Fruit fly (Drosophila melanogaster): ENCODE measurements around the gene HemK2.

DNA sequence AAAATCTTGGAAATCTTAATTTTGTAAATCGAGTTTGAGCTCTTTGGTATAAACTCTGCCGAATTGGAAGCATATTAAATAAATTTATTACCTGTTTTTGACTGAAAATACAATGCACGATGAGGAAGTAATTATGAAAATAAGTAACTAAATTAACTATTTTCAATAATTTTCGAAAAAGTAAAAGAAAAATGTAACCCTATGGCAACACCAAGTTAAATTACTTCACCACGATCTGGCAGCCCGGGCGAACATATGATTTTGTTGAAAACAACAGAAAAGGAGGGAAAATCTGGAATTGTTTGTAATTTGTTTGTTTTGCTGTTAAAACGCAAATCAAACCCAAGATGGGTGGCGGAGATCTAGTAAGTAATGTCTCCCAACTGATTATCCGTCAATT lies 14.6 kb downstream of the HemK2 start, which contains the start of the genes CG9961 and Cwc25:
- TF ChIP-seq CG9948 (tag; optimal IDR thresholded peaks at IDR 0.05): no peak
- no peak for TF ChIP-seq Ets98B (GFP tag; IDR thresholded peaks at IDR 0.05)
